Worm (Caenorhabditis elegans): ENCODE data around the gene zyg-12.

ce11 chrII:4914214-4914613 lies 35.5 kb upstream of the zyg-12 start, which contains the start of gene R05F9.11:
- TF ChIP-seq lin-13 (GFP tag; optimal IDR thresholded peaks at IDR 0.05) (no peak), fos-1 (tag; optimal IDR thresholded peaks at IDR 0.05) (no peak), F13H6.1 (tag; optimal IDR thresholded peaks at IDR 0.05) (no peak), nhr-25 (tag; optimal IDR thresholded peaks at IDR 0.05) (no peak), alr-1 (tag; optimal IDR thresholded peaks at IDR 0.05) (no peak), ama-1 (optimal IDR thresholded peaks at IDR 0.05) (no peak), nhr-77 (tag; optimal IDR thresholded peaks at IDR 0.05) (no peak), lsy-2 (tag; optimal IDR thresholded peaks at IDR 0.05) (no peak)
